Worm (Caenorhabditis elegans) whole organism, midembryonic: Measurements from ENCODE around the gene ppk-2.
A peak's percentile ranks its signal among the peaks of the same experiment; 100 is the strongest.

Experiments used
- T22C8.4 ChIP-seq: fragments of 200-800 bp; sonication (Bioruptor generic); IDR thresholded peaks from 2 replicates; pipeline ENCODE4 v1.3.6; 2022; ENCODE audit warnings: missing genetic modification characterization, missing compliant biosample characterization
- cog-1 ChIP-seq: sonication (generic microtip); optimal IDR thresholded peaks from 2 replicates; lab custom pipeline; 2016; ENCODE audit warnings: missing genetic modification characterization, missing compliant biosample characterization
- flt-1 ChIP-seq: fragments of 200-800 bp; sonication (Bioruptor generic); IDR thresholded peaks from 2 replicates; pipeline ENCODE4 v1.3.6; 2022; ENCODE audit warnings: missing genetic modification characterization, missing compliant biosample characterization
- klf-2 ChIP-seq: fragments of 200-800 bp; sonication (Bioruptor generic); conservative IDR thresholded peaks from 2 replicates; pipeline ENCODE4 v1.3.6; 2022; ENCODE audit warnings: missing genetic modification reagents, missing genetic modification characterization, missing compliant biosample characterization
- med-1 ChIP-seq: sonication (generic microtip); optimal IDR thresholded peaks from 2 replicates; lab custom pipeline; 2017; ENCODE audit warnings: missing genetic modification characterization, mild to moderate bottlenecking, missing compliant biosample characterization, antibody characterized with exemption, missing genetic modification reagents; ENCODE audit not compliant: insufficient read depth
- ref-1 ChIP-seq: fragments of 200-800 bp; sonication (Bioruptor generic); conservative IDR thresholded peaks from 2 replicates; pipeline ENCODE4 v1.3.6; 2022; ENCODE audit warnings: missing genetic modification reagents, missing genetic modification characterization, missing compliant biosample characterization
- tab-1 ChIP-seq: fragments of 200-800 bp; sonication (Bioruptor generic); IDR thresholded peaks from 2 replicates; pipeline ENCODE4 v1.3.6; 2022; ENCODE audit warnings: missing genetic modification characterization, missing compliant biosample characterization
- ztf-23 ChIP-seq: fragments of 200-800 bp; sonication (Bioruptor generic); IDR thresholded peaks from 2 replicates; pipeline ENCODE4 v1.3.6; 2022; ENCODE audit warnings: missing genetic modification reagents, missing genetic modification characterization, missing compliant biosample characterization
- ztf-29 ChIP-seq: fragments of 200-800 bp; sonication (Bioruptor generic); IDR thresholded peaks from 2 replicates; pipeline ENCODE4 v1.3.6; 2022; ENCODE audit warnings: missing genetic modification reagents, missing genetic modification characterization, missing compliant biosample characterization

ppk-2 gene

ce11 chrIII:2089453-2089852 is 12.6 kb upstream of the ppk-2 start:
- TF ChIP-seq ref-1 (no peak), klf-2 (GFP tag; lab: Robert Waterston, UW) (no peak), flt-1 (no peak), ztf-29 (no peak), ztf-23 (GFP tag; lab: Robert Waterston, UW) (no peak), cog-1 (no peak), med-1 (GFP tag; lab: Kevin White, UChicago) (no peak), T22C8.4 (GFP tag; lab: Robert Waterston, UW) (no peak), tab-1 (GFP tag; lab: Robert Waterston, UW) (no peak)

DNA sequence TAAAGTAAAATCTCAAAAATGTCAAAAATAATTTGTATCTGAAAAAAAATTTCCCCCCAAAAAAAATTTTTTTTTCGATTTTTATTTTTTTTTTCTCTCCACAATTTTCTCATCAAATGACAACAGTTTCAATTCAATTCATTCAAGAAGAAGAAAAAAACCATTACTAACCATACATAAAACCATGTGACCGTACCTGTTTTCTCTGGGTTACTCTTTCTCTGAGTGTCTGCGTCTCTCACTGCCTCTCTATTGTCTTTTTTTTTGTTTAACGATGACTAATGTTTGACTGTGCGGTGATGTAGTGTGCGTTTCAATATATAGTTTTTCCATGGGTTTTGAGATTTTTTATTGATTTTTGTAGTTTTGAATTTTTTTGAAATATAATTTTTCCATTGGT is 11.4 kb upstream of the ppk-2 start:
- no peak for TF ChIP-seq T22C8.4 (GFP tag; lab: Robert Waterston, UW)
- TF ChIP-seq klf-2 (GFP tag; lab: Robert Waterston, UW): no peak
- no peak for TF ChIP-seq flt-1
- TF ChIP-seq ztf-29: no peak
- no peak for TF ChIP-seq cog-1
- TF ChIP-seq ref-1: no peak
- TF ChIP-seq tab-1 (GFP tag; lab: Robert Waterston, UW): no peak
- no peak for TF ChIP-seq med-1 (GFP tag; lab: Kevin White, UChicago)
- TF ChIP-seq ztf-23 (GFP tag; lab: Robert Waterston, UW): no peak

DNA sequence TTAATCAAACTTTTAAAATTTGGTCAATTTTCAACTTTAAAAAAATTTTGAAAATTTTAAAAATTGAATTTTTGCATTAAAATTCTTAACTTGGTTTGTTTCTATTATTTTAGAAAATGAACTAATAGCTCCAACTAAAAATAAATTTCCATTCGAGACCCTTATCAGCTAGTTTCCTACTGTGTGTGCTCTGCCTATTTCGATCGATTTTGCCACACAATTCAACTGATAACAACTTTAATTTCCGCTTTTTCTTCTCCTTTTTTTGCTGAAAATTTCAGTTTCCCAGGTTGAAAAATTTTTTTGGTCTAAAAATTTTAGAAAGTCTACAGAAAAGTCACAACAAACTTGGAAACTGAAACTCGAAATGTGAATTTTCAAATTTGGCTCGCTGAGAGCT is 10.7 kb upstream of the ppk-2 start:
- TF ChIP-seq ref-1: no peak
- no peak for TF ChIP-seq med-1 (GFP tag; lab: Kevin White, UChicago)
- no peak for TF ChIP-seq cog-1
- TF ChIP-seq T22C8.4 (GFP tag; lab: Robert Waterston, UW): no peak
- no peak for TF ChIP-seq tab-1 (GFP tag; lab: Robert Waterston, UW)
- no peak for TF ChIP-seq ztf-29
- TF ChIP-seq flt-1: no peak
- TF ChIP-seq klf-2 (GFP tag; lab: Robert Waterston, UW): no peak
- TF ChIP-seq ztf-23 (GFP tag; lab: Robert Waterston, UW): no peak

DNA sequence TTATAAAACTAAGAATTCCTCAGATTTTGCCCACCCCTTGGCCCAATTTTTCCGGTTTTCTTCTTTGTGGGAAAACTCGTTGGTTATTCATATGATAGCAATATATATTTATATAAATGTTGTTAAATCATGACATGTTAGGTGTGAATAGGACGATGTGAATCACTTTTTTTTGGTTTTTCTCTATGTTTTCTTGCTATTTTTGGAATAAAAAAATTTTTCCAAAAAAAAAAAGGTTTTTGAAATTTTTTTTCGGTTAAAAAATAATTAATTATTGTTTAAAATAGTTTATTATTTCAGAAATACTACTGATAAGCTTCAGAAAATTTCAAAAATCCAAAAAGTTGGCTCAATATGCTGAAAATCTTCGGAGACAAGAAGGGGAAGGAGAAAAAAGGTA is 9.7 kb upstream of the ppk-2 start, which contains the start of gene Y48G9A.9:
Gene Y48G9A.9 (plus strand): TSS at position 301 of the 400 bp plus-strand sequence.
- TF ChIP-seq tab-1 (GFP tag; lab: Robert Waterston, UW): no peak
- TF ChIP-seq med-1 (GFP tag; lab: Kevin White, UChicago): no peak
- no peak for TF ChIP-seq ztf-29
- TF ChIP-seq T22C8.4 (GFP tag; lab: Robert Waterston, UW): no peak
- TF ChIP-seq ztf-23 (GFP tag; lab: Robert Waterston, UW): no peak
- no peak for TF ChIP-seq flt-1
- no peak for TF ChIP-seq cog-1
- TF ChIP-seq ref-1: no peak

- TF ChIP-seq med-1 (GFP tag; lab: Kevin White, UChicago) (no peak), cog-1 (no peak), T22C8.4 (GFP tag; lab: Robert Waterston, UW) (peak; percentile 93)
Observed at ce11 chrIII:2098185-2098584, 3.9 kb upstream of the ppk-2 start.

DNA sequence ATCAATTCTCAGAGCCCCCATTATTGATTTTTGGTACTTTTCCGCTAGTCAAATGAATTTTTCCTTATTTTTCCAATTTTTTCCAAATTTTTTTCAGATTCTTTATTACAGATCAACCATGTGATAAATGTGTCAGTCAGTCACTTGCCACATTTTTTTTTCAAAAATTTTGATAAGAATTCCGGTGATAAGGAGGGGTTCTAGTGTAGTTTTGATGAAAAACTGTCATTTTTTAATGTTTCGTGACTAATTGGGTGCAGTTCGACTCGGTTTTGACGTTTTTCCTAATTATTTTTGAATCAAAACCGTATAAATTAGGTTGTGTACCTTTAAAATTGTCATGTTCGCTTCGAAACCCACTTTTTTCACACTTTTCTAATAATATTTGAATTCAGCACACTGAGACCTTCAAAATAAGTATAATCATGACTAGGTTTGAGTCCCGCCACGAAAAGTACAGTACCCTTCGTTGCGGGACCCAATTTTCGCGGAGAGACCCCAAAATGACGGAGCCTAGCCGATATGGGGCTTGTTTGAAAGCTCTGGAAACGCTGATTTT is 2.2 kb upstream of the ppk-2 start:
- TF ChIP-seq tab-1 (GFP tag; lab: Robert Waterston, UW): no peak
- no peak for TF ChIP-seq cog-1
- TF ChIP-seq ztf-23 (GFP tag; lab: Robert Waterston, UW): no peak
- no peak for TF ChIP-seq med-1 (GFP tag; lab: Kevin White, UChicago)
- no peak for TF ChIP-seq klf-2 (GFP tag; lab: Robert Waterston, UW)

- TF ChIP-seq med-1 (GFP tag; lab: Kevin White, UChicago) (no peak), cog-1 (no peak), T22C8.4 (GFP tag; lab: Robert Waterston, UW) (peak; percentile 48), ztf-23 (GFP tag; lab: Robert Waterston, UW) (no peak)
Observed at ce11 chrIII:2100842-2101241, 1.3 kb upstream of the ppk-2 start.

DNA sequence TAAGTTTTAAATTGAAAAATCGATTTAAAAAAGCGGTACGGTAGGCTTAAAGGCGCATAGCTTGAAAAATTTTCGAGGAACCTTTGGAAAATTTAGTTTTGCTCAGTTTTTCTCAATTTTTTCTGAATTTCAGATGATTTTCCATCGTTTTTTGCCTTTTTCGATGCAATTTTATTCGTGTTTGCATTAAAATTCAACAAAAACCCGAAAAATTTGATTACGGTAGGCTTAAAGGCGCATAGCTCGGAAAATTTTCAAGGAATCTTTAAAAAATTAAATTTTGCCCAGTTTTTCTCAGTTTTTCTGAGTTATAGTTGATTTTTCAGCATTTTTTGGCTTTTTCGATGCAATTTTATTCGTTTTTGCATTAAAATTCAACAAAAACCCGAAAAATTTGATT is 785 bp upstream of the ppk-2 start:
- TF ChIP-seq tab-1 (GFP tag; lab: Robert Waterston, UW) (no peak), cog-1 (no peak), T22C8.4 (GFP tag; lab: Robert Waterston, UW) (no peak), med-1 (GFP tag; lab: Kevin White, UChicago) (no peak), ztf-23 (GFP tag; lab: Robert Waterston, UW) (no peak), flt-1 (no peak), ztf-29 (no peak), klf-2 (GFP tag; lab: Robert Waterston, UW) (no peak), ref-1 (no peak)

- no peak for TF ChIP-seq ztf-29
- no peak for TF ChIP-seq ref-1
- no peak for TF ChIP-seq med-1 (GFP tag; lab: Kevin White, UChicago)
- TF ChIP-seq ztf-23 (GFP tag; lab: Robert Waterston, UW): no peak
- no peak for TF ChIP-seq T22C8.4 (GFP tag; lab: Robert Waterston, UW)
- TF ChIP-seq klf-2 (GFP tag; lab: Robert Waterston, UW): no peak
- TF ChIP-seq tab-1 (GFP tag; lab: Robert Waterston, UW): no peak
- TF ChIP-seq cog-1: no peak
- TF ChIP-seq flt-1: no peak
Observed at ce11 chrIII:2105935-2106334, 3.8 kb downstream of the ppk-2 start.

ce11 chrIII:2110249-2110648 is 8.2 kb downstream of the ppk-2 start, which contains the start of gene Y48G9A.7:
TSS of gene Y48G9A.7 (plus strand) at chrIII:2110549.
- TF ChIP-seq ref-1: no peak
- TF ChIP-seq klf-2 (GFP tag; lab: Robert Waterston, UW): no peak
- TF ChIP-seq T22C8.4 (GFP tag; lab: Robert Waterston, UW): no peak
- TF ChIP-seq flt-1: no peak
- TF ChIP-seq ztf-23 (GFP tag; lab: Robert Waterston, UW): no peak
- no peak for TF ChIP-seq ztf-29
- TF ChIP-seq med-1 (GFP tag; lab: Kevin White, UChicago): no peak
- TF ChIP-seq tab-1 (GFP tag; lab: Robert Waterston, UW): no peak
- TF ChIP-seq cog-1: no peak
